Fruit fly (Drosophila melanogaster): Measurements from ENCODE around the gene Ror.

DNA sequence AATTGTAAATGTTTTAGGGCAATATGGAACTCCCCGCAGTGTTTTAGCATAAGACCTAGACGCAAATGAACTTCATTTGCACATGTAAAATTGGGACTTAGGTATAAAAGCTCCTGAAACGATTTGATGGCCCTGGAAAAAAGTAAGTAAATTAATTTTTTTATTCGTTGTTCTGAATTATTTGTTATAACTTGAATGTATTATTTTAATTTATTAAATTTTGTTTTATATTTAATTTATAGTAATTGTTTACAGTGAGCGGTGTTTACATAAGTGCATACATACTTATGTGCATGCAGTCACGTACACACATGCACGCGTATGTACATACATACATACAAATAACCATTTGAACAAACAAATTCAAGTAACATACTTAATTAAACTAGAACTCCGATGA lies 24.8 kb downstream of the Ror start:
- TF ChIP-seq Lpt (GFP tag; optimal IDR thresholded peaks at IDR 0.05): no peak
- no peak; the same call in 1 of the 2 replicates for TF ChIP-seq Gug (GFP tag; IDR thresholded peaks at IDR 0.05)
- no peak for TF ChIP-seq lz (GFP tag; optimal IDR thresholded peaks at IDR 0.05)
- no peak for TF ChIP-seq CG3919 (GFP tag; optimal IDR thresholded peaks at IDR 0.05)
- TF ChIP-seq svp (GFP tag): no peak
- no peak for TF ChIP-seq Sox14 (GFP tag; optimal IDR thresholded peaks at IDR 0.05)
- no peak for TF ChIP-seq fd59A (GFP tag; optimal IDR thresholded peaks at IDR 0.05)
- no peak for TF ChIP-seq OdsH (GFP tag; optimal IDR thresholded peaks at IDR 0.05)
- TF ChIP-seq spab (GFP tag; optimal IDR thresholded peaks at IDR 0.05): no peak

All from whole organism, prepupa.